Fruit fly (Drosophila melanogaster): Measurements from ENCODE around the gene CG5381.

CG5381 gene

DNA sequence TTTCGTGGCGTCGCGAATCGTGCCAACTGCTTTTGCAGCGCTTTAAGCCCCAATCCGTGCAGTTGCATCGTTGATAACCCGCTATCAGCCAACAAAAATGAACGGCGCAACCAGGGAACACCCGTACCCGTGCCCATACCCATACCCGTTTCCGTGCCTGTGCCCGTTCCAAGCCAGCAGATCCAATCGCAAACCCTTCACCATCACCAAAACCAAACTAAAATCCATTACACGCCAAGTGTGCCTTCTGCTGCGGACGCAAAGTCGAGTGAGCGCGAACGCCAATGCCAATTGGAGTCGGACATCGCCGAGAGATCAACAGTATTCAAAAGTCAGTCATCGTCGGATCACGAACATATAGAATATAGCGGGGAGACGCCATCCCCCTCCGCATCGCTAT, 11.3 kb upstream of the CG5381 start:
- TF ChIP-seq svp (GFP tag) (peak; percentile 60), CG32006 (GFP tag; optimal IDR thresholded peaks at IDR 0.05) (no peak)

DNA sequence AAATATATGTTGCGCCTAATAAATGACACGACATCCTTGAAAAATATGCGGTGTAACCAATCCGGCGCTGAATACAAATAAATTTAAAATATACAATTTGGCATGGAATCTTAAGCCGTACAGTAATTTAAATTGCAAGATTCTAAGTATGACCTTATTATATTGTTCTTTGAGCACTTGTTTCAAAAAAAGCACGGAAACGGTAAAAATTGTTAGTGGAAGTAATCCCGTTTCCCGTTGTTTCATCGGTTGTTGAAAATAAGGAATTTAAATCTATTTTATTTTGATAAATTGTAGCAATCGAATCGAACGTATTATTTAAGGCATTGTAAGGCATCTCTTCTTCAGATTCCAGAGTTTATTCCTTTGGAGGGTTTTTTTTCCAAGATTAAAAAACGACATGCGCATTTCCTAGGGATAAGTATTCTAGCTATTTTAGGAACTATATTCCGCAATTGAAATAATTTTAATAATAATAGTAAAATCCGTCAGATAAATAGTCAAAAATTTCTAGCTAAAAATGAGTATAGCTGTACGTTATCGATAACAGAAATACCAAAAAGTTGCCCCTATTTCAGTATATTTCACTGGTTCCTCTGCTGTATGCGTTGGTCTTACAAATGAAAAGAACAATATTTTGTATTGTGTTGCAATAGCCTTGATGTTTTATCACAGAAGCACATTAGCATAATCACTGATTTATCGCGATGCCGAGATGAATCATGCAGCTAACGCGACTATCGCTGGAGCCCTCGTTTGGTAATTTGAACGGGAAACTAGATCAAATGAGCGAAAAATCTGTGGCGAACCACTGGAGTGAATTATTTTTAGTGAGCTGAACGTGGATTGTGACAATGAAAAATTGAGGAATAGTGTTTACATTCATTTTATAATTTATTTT, 10.4 kb upstream of the CG5381 start, which contains the start of gene GATAd:
TSS of gene GATAd (plus strand) at position 644 of the 901 bp plus-strand sequence.
- TF ChIP-seq CG9139 (GFP tag; optimal IDR thresholded peaks at IDR 0.05) (no peak), CG3919 (GFP tag; optimal IDR thresholded peaks at IDR 0.05) (no peak), CG3032 (tag; optimal IDR thresholded peaks at IDR 0.05) (peak; percentile 1), Eip78C (GFP tag) (peak; percentile 41), dsx (GFP tag; optimal IDR thresholded peaks at IDR 0.05; ENCODE audit: poor library complexity, severe bottlenecking) (peak; percentile 28), vri (GFP tag; optimal IDR thresholded peaks at IDR 0.05) (peak; percentile 16), Sox14 (GFP tag; optimal IDR thresholded peaks at IDR 0.05) (peak; percentile 20), esn (GFP tag; optimal IDR thresholded peaks at IDR 0.05) (peak; percentile 21), CG8119 (GFP tag; IDR thresholded peaks at IDR 0.05) (no peak)

DNA sequence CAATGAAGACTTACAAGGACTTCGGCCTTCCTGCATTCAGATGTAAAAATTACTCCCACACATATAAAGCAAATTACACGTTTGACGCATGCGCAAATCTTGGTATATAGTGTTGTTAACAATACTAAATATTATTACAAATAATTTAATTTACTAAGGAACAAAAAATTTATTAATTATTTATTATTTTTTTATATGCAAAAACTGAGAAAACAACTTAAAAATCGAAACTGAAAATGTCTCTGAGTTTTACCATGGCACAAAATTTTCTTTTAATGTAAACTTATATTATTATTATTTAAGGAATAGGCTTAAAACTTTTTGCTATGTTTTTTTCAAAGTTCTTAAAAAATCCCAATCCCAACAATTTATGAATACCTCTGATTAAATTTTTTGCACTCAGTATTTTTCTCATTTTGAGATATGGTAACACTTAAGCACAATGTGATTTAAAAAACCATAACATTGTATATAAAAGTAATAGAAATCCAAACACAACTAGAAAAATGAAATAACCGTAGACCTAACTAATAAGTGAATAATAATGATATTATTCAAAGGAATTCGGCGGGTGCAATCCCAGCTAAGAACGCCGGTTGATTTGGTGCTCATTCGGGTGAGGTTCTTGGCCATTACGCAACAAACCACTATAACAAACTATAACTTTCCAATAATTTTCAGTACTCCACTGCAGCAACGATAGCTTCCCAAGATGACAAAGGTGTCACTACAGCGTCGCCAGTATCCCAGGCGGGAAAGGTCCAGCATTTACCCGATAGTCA, 8.4 kb upstream of the CG5381 start, which contains the start of the genes Schip1 and Cox10:
TSS of gene Schip1 (minus strand) at position 51 of the 782 bp plus-strand sequence.
TSS of gene Cox10 (plus strand) at position 406 of the 782 bp plus-strand sequence.
- no peak for TF ChIP-seq cyc (GFP tag; optimal IDR thresholded peaks at IDR 0.05)
- no peak for TF ChIP-seq CG6854 (GFP tag; optimal IDR thresholded peaks at IDR 0.05)
- peak; percentile 86 for TF ChIP-seq dsx (GFP tag; optimal IDR thresholded peaks at IDR 0.05; ENCODE audit: poor library complexity, severe bottlenecking)
- no peak for TF ChIP-seq Ets96B (tag; optimal IDR thresholded peaks at IDR 0.05)
- TF ChIP-seq vri (GFP tag; optimal IDR thresholded peaks at IDR 0.05): peak; percentile 39
- TF ChIP-seq CG8319 (GFP tag; optimal IDR thresholded peaks at IDR 0.05): no peak
- peak; percentile 12 for TF ChIP-seq CG3032 (tag; optimal IDR thresholded peaks at IDR 0.05)
- no peak for TF ChIP-seq esn (GFP tag; optimal IDR thresholded peaks at IDR 0.05)

DNA sequence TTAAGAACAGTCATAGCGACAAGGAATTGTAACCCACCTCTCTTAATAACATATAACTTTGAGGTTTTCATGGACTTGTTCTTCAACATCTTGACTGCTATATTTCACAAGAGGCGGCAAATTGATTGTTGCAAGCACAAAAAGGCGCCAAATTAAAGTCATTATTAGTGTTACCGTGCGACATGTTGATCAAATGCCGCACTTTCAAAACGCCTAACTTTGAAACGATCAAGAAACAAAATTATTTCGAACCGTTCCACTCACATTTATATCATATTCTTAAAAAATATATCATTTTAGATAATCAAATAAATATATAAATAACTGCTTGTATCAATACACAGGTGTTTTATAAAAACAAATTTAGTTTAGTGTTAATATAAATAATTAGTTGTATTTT, 4.9 kb upstream of the CG5381 start, which contains the start of gene RnrL:
TSS of gene RnrL (minus strand) at position 154 of the 400 bp plus-strand sequence.
- TF ChIP-seq Sox15 (GFP tag; optimal IDR thresholded peaks at IDR 0.05) (no peak), Hr38 (GFP tag; optimal IDR thresholded peaks at IDR 0.05) (no peak), OdsH (GFP tag; optimal IDR thresholded peaks at IDR 0.05) (no peak), CG34406 (GFP tag; optimal IDR thresholded peaks at IDR 0.05) (no peak), Blimp-1 (GFP tag; optimal IDR thresholded peaks at IDR 0.05) (no peak), dsx (GFP tag; optimal IDR thresholded peaks at IDR 0.05; ENCODE audit: poor library complexity, severe bottlenecking) (peak; percentile 7), CG7368 (GFP tag; optimal IDR thresholded peaks at IDR 0.05) (no peak)

DNA sequence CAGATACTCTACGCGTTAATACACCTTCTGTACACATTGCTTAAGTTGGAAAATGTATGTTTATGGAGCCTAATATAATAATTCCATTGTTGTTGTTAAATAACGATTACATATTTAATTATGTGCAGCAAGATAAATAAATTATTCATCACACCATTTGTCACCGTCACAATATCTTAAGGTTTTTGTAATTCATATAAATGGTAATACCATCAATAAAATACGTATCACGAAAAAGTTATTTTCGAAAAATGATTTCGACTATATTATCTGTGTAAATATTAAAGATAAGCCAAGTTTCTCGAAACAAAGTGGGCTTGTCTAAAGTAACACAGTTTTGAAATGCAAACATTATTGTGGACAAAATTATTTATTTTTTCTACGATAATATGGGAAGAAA, 726 bp downstream of the CG5381 start, which contains the start of gene CG4995:
TSS of gene CG4995 (plus strand) at position 301 of the 400 bp plus-strand sequence.
- TF ChIP-seq OdsH (GFP tag; optimal IDR thresholded peaks at IDR 0.05) (no peak), Eip78C (GFP tag) (peak; percentile 61)

DNA sequence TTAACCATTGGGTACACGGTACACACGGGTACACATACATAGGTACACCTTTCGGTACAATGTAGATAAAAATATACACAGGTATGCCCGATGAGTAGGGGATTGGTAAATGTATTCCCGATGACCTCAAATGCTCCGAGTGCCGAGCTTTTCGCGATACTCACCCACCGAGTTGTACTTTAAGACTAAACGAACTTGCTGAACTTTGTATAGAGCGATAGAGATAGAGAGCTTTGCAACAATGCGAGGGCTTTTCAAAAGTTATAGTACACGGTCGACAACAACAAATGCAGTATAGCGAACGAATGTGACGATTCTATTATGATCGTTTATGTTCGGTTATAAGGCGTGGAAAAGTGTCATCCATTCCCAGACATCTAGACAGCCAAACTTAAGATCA, 1.3 kb downstream of the CG5381 start:
- TF ChIP-seq Eip93F (GFP tag; optimal IDR thresholded peaks at IDR 0.05) (peak; percentile 2), CG15336 (GFP tag; IDR thresholded peaks at IDR 0.05) (peak; percentile 33; the same call in 1 of the 2 replicates), vri (GFP tag; optimal IDR thresholded peaks at IDR 0.05) (peak; percentile 15), CG6808 (GFP tag; optimal IDR thresholded peaks at IDR 0.05) (no peak), Eip78C (GFP tag) (peak; percentile 69), Hr4 (GFP tag; optimal IDR thresholded peaks at IDR 0.05) (no peak), dsx (GFP tag; optimal IDR thresholded peaks at IDR 0.05; ENCODE audit: poor library complexity, severe bottlenecking) (peak; percentile 66), CG6854 (GFP tag; optimal IDR thresholded peaks at IDR 0.05) (no peak)

All from whole organism, prepupa.